Worm (Caenorhabditis elegans) whole organism, L2 larva: Measurements from ENCODE around the gene C05E11.7.

Source experiments
- C34F6.9 ChIP-seq: fragments of 150-350 bp; optimal IDR thresholded peaks from 2 replicates; lab custom pipeline; 2014; ENCODE audit warnings: missing biosample characterization, missing genetic modification characterization
- F13H6.1 ChIP-seq: sonication (generic microtip); optimal IDR thresholded peaks from 2 replicates; lab custom pipeline; 2016; ENCODE audit warnings: missing genetic modification characterization, missing compliant biosample characterization
- R02D3.7 ChIP-seq: fragments of 150-350 bp; optimal IDR thresholded peaks from 2 replicates; lab custom pipeline; 2014; ENCODE audit warnings: missing biosample characterization, missing genetic modification characterization
- aly-2 ChIP-seq: fragments of 150-350 bp; optimal IDR thresholded peaks from 2 replicates; lab custom pipeline; 2014; ENCODE audit warnings: missing biosample characterization, missing genetic modification characterization
- ama-1 ChIP-seq: fragments of 150-350 bp; optimal IDR thresholded peaks from 2 replicates; lab custom pipeline; 2018; ENCODE audit warnings: inconsistent platforms
- blmp-1 ChIP-seq: sonication (generic microtip); optimal IDR thresholded peaks from 2 replicates; lab custom pipeline; 2017; ENCODE audit warnings: missing genetic modification characterization, mild to moderate bottlenecking, missing compliant biosample characterization, antibody characterized with exemption, moderate library complexity; ENCODE audit not compliant: insufficient read depth
- ceh-16 ChIP-seq: fragments of 150-350 bp; optimal IDR thresholded peaks from 2 replicates; lab custom pipeline; 2014; ENCODE audit warnings: missing biosample characterization, missing genetic modification characterization
- ceh-82 ChIP-seq: fragments of 150-350 bp; optimal IDR thresholded peaks from 2 replicates; lab custom pipeline; 2014; ENCODE audit warnings: missing biosample characterization, missing genetic modification characterization
- crh-2 ChIP-seq: sonication (generic microtip); optimal IDR thresholded peaks from 2 replicates; lab custom pipeline; 2017; ENCODE audit warnings: missing biosample characterization, missing genetic modification characterization
- dmd-4 ChIP-seq: sonication (generic microtip); optimal IDR thresholded peaks from 2 replicates; lab custom pipeline; 2017; ENCODE audit warnings: missing biosample characterization, missing genetic modification characterization
- egl-27 ChIP-seq: sonication (generic microtip); optimal IDR thresholded peaks from 3 replicates; lab custom pipeline; 2017; ENCODE audit warnings: missing biosample characterization, missing genetic modification reagents, missing genetic modification characterization
- elt-1 ChIP-seq: fragments of 150-350 bp; optimal IDR thresholded peaks from 2 replicates; lab custom pipeline; 2014; ENCODE audit warnings: missing biosample characterization, missing genetic modification characterization
- elt-3 ChIP-seq: sonication (generic microtip); optimal IDR thresholded peaks from 2 replicates; lab custom pipeline; 2017; ENCODE audit warnings: missing biosample characterization, missing genetic modification characterization
- fos-1 ChIP-seq: fragments of 150-350 bp; optimal IDR thresholded peaks from 2 replicates; lab custom pipeline; 2014; ENCODE audit warnings: missing biosample characterization, missing genetic modification characterization
- gmeb-1 ChIP-seq: fragments of 150-350 bp; optimal IDR thresholded peaks from 2 replicates; lab custom pipeline; 2014; ENCODE audit warnings: missing biosample characterization, missing genetic modification characterization
- lin-11 ChIP-seq: fragments of 150-350 bp; sonication (generic microtip); optimal IDR thresholded peaks from 2 replicates; lab custom pipeline; 2014; ENCODE audit warnings: missing biosample characterization, missing genetic modification characterization, inconsistent platforms, mixed read lengths
- lin-13 ChIP-seq: fragments of 150-350 bp; optimal IDR thresholded peaks from 2 replicates; lab custom pipeline; 2014; ENCODE audit warnings: missing biosample characterization, missing genetic modification reagents, missing genetic modification characterization
- lin-39 ChIP-seq: fragments of 150-350 bp; optimal IDR thresholded peaks from 2 replicates; lab custom pipeline; 2014; ENCODE audit warnings: missing biosample characterization, missing genetic modification reagents, missing genetic modification characterization
- mab-5 ChIP-seq: fragments of 150-350 bp; optimal IDR thresholded peaks from 2 replicates; lab custom pipeline; 2014; ENCODE audit warnings: missing biosample characterization, missing genetic modification characterization
- mbf-1 ChIP-seq: sonication (generic microtip); optimal IDR thresholded peaks from 2 replicates; lab custom pipeline; 2017; ENCODE audit warnings: missing biosample characterization, missing genetic modification characterization
- mdl-1 ChIP-seq, 2 experiments: fragments of 150-350 bp in 1 of 2; sonication (generic microtip) in 1 of 2; optimal IDR thresholded peaks; 2 replicates each; lab custom pipeline; 2017; ENCODE audit warnings: missing biosample characterization in 2 of 2, missing genetic modification characterization in 2 of 2
- nhr-11 ChIP-seq: fragments of 150-350 bp; optimal IDR thresholded peaks from 2 replicates; lab custom pipeline; 2014; ENCODE audit warnings: missing biosample characterization, missing genetic modification characterization
- nhr-12 ChIP-seq: fragments of 150-350 bp; optimal IDR thresholded peaks from 2 replicates; lab custom pipeline; 2014; ENCODE audit warnings: missing biosample characterization, missing genetic modification characterization
- nhr-129 ChIP-seq: fragments of 150-350 bp; optimal IDR thresholded peaks from 2 replicates; lab custom pipeline; 2014; ENCODE audit warnings: missing biosample characterization, missing genetic modification characterization
- nhr-21 ChIP-seq: fragments of 150-350 bp; optimal IDR thresholded peaks from 2 replicates; lab custom pipeline; 2014; ENCODE audit warnings: missing biosample characterization, missing genetic modification characterization
- nhr-23 ChIP-seq: fragments of 150-350 bp; optimal IDR thresholded peaks from 2 replicates; lab custom pipeline; 2014; ENCODE audit warnings: missing biosample characterization, missing genetic modification reagents, missing genetic modification characterization
- nhr-237 ChIP-seq: fragments of 150-350 bp; optimal IDR thresholded peaks from 2 replicates; lab custom pipeline; 2014; ENCODE audit warnings: missing biosample characterization, missing genetic modification characterization
- nhr-25 ChIP-seq: fragments of 150-350 bp; sonication (generic microtip); optimal IDR thresholded peaks from 3 replicates; lab custom pipeline; 2014; ENCODE audit warnings: missing biosample characterization, missing genetic modification characterization
- nhr-6 ChIP-seq: fragments of 150-350 bp; optimal IDR thresholded peaks from 2 replicates; lab custom pipeline; 2014; ENCODE audit warnings: missing biosample characterization, missing genetic modification characterization
- nhr-77 ChIP-seq: fragments of 150-350 bp; optimal IDR thresholded peaks from 2 replicates; lab custom pipeline; 2014; ENCODE audit warnings: missing biosample characterization, missing genetic modification characterization
- sem-4 ChIP-seq: fragments of 150-350 bp; optimal IDR thresholded peaks from 2 replicates; lab custom pipeline; 2014; ENCODE audit warnings: missing biosample characterization, missing genetic modification reagents, missing genetic modification characterization
- sma-3 ChIP-seq: sonication (generic microtip); optimal IDR thresholded peaks from 2 replicates; lab custom pipeline; 2016; ENCODE audit warnings: missing genetic modification reagents, missing genetic modification characterization, missing compliant biosample characterization
- sma-9 ChIP-seq, 2 experiments: fragments of 150-350 bp in 1 of 2; sonication (generic microtip) in 1 of 2; optimal IDR thresholded peaks; 2 replicates each; lab custom pipeline; 2014 to 2016; ENCODE audit warnings: missing genetic modification characterization in 2 of 2, mild to moderate bottlenecking in 1 of 2, missing biosample characterization in 1 of 2, missing compliant biosample characterization in 1 of 2, missing genetic modification reagents in 1 of 2, moderate library complexity in 1 of 2
- snpc-4 ChIP-seq: fragments of 150-350 bp; optimal IDR thresholded peaks from 2 replicates; lab custom pipeline; 2014; ENCODE audit warnings: missing biosample characterization, missing genetic modification characterization
- unc-39 ChIP-seq: fragments of 150-350 bp; optimal IDR thresholded peaks from 2 replicates; lab custom pipeline; 2014; ENCODE audit warnings: missing biosample characterization, missing genetic modification characterization
- unc-55 ChIP-seq: fragments of 150-350 bp; sonication (generic microtip); optimal IDR thresholded peaks from 3 replicates; lab custom pipeline; 2014; ENCODE audit warnings: missing biosample characterization, missing genetic modification reagents, missing genetic modification characterization
- unc-62 ChIP-seq: fragments of 150-350 bp; optimal IDR thresholded peaks from 2 replicates; lab custom pipeline; 2014; ENCODE audit warnings: missing biosample characterization, missing genetic modification reagents, missing genetic modification characterization
- zag-1 ChIP-seq: fragments of 150-350 bp; optimal IDR thresholded peaks from 2 replicates; lab custom pipeline; 2014; ENCODE audit warnings: missing biosample characterization, missing genetic modification characterization
- ztf-4 ChIP-seq: fragments of 150-350 bp; optimal IDR thresholded peaks from 2 replicates; lab custom pipeline; 2014; ENCODE audit warnings: missing biosample characterization, missing genetic modification characterization

Gene C05E11.7

ce11 chrX:4569276-4569675 lies 16.2 kb downstream of the C05E11.7 start:
- TF ChIP-seq sma-9 (GFP tag; optimal IDR thresholded peaks at IDR 0.05; lab: Kevin White, UChicago) (peak; percentile 48), sma-9 (tag; optimal IDR thresholded peaks at IDR 0.05; lab: Kevin White, UChicago) (no peak), sma-3 (GFP tag; lab: Kevin White, UChicago) (no peak)
- TF ChIP-seq, all 48 proteins: peak for 1

DNA sequence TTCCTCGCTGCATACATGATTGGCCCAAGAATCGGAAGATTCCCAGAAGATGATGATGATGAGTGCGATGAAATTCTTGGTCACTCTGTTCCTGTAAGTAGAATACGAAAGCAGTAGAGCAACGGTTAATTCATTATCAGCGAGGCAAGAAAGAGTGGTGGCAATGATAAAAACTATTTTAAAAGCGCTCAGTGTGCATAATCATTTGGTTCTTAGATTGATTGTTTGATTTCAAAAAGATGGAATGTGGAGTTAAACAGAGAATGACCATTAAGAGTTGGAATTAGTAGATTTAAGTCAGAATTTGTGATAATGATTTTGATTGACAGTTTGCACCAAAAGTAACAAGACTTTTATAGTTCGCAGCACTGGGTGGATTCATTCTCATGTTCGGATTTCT lies 18.4 kb downstream of the C05E11.7 start:
- peak; percentile 23 for TF ChIP-seq sma-9 (GFP tag; optimal IDR thresholded peaks at IDR 0.05; lab: Kevin White, UChicago)
- TF ChIP-seq sma-9 (tag; optimal IDR thresholded peaks at IDR 0.05; lab: Kevin White, UChicago): no peak
- no peak for TF ChIP-seq nhr-11 (tag; lab: Kevin White, UChicago)
- TF ChIP-seq fos-1: peak; percentile 29
- no peak for TF ChIP-seq mab-5 (tag; lab: Kevin White, UChicago)
- no peak for TF ChIP-seq blmp-1 (tag; lab: Kevin White, UChicago)

DNA sequence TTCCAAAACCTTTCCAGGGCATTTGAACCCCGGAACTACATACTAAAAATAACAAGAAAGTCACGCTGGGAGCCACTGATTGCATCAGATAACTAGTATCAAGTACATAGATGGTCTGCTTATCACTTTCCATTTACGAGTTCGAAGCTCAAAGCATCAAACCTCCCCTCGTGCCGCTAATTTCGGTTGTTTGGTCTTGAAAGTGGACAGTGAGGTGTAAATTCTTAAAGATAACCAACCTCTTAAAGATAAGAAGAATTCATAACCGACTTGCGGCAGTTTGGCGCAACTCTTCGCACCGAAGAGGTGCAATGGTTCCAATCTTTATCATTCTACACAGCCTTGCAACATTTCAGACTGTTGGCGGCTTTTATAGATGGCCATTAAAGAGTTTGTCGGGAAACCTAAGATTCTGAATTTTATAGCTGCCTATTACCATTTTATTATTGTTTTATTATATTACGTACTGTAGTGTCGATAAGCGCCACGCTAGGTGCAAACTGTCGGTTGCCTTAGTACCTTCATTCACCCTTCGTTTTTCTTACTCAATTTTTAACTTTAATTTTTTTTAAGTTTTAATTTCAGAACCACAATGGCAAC lies 20.7 kb downstream of the C05E11.7 start, which contains the start of gene amt-4:
Gene amt-4 (plus strand): TSS at position 586 of the 600 bp plus-strand sequence.
- TF ChIP-seq elt-1 (tag; lab: Kevin White, UChicago): no peak
- peak; percentile 42 for TF ChIP-seq gmeb-1 (tag; lab: Kevin White, UChicago)
- TF ChIP-seq C34F6.9: no peak
- no peak for TF ChIP-seq ztf-4
- peak; percentile 82 for TF ChIP-seq sma-9 (GFP tag; optimal IDR thresholded peaks at IDR 0.05; lab: Kevin White, UChicago)
- no peak for TF ChIP-seq sma-9 (tag; optimal IDR thresholded peaks at IDR 0.05; lab: Kevin White, UChicago)
- no peak for TF ChIP-seq snpc-4 (tag; lab: Kevin White, UChicago)
- TF ChIP-seq unc-39 (tag; lab: Kevin White, UChicago): no peak
- TF ChIP-seq nhr-129 (tag; lab: Kevin White, UChicago): peak; percentile 79
- TF ChIP-seq blmp-1 (tag; lab: Kevin White, UChicago): no peak
- no peak for TF ChIP-seq aly-2 (tag; lab: Kevin White, UChicago)
- no peak for TF ChIP-seq nhr-77 (tag; lab: Kevin White, UChicago)
- TF ChIP-seq nhr-12 (tag; lab: Kevin White, UChicago): no peak
- TF ChIP-seq mbf-1 (tag; lab: Kevin White, UChicago): no peak
- TF ChIP-seq unc-55: no peak
- TF ChIP-seq ceh-16 (tag; lab: Kevin White, UChicago): no peak
- TF ChIP-seq sem-4 (tag; lab: Kevin White, UChicago): no peak
- TF ChIP-seq ceh-82 (tag; lab: Kevin White, UChicago): no peak
- TF ChIP-seq nhr-237 (tag; lab: Kevin White, UChicago): no peak
- TF ChIP-seq unc-62 (GFP tag; lab: Kevin White, UChicago): no peak
- TF ChIP-seq zag-1 (tag; lab: Kevin White, UChicago): no peak
- TF ChIP-seq nhr-6: no peak
- no peak for TF ChIP-seq R02D3.7 (tag; lab: Kevin White, UChicago)
- no peak for TF ChIP-seq nhr-21
- TF ChIP-seq fos-1: peak; percentile 80
- TF ChIP-seq elt-3 (tag; lab: Kevin White, UChicago): no peak
- TF ChIP-seq egl-27 (tag; lab: Kevin White, UChicago): no peak
- TF ChIP-seq lin-39: no peak
- TF ChIP-seq mdl-1 (tag; optimal IDR thresholded peaks at IDR 0.05; lab: Kevin White, UChicago): peak in 1 of 2 experiments; percentile 56
- no peak for TF ChIP-seq dmd-4 (tag; lab: Kevin White, UChicago)
- TF ChIP-seq sma-3 (GFP tag; lab: Kevin White, UChicago): no peak
- TF ChIP-seq nhr-25 (tag; lab: Kevin White, UChicago): no peak
- no peak for TF ChIP-seq lin-13 (GFP tag; lab: Kevin White, UChicago)
- TF ChIP-seq nhr-11 (tag; lab: Kevin White, UChicago): no peak
- peak; percentile 50 for TF ChIP-seq F13H6.1 (tag; lab: Kevin White, UChicago)
- TF ChIP-seq crh-2: peak; percentile 45
- no peak for TF ChIP-seq lin-11 (tag; lab: Kevin White, UChicago)

- TF ChIP-seq nhr-23 (tag; lab: Kevin White, UChicago) (no peak), sma-3 (GFP tag; lab: Kevin White, UChicago) (no peak), gmeb-1 (tag; lab: Kevin White, UChicago) (no peak), egl-27 (tag; lab: Kevin White, UChicago) (no peak), ama-1 (lab: Kevin White, UChicago) (no peak)
Measured at ce11 chrX:4562288-4562687, 23.2 kb downstream of the C05E11.7 start.
